Worm (Caenorhabditis elegans) whole organism, L1 larva: ENCODE results near the gene srd-27.
"Not testable (repeated sequence)": the region's sequence is repeated elsewhere in the genome, so short reads cannot be mapped to it uniquely, and the experiment has no call there.

Source experiments
- C16A3.4 ChIP-seq: fragments of 150-350 bp; optimal IDR thresholded peaks from 2 replicates; lab custom pipeline; 2014; ENCODE audit warnings: missing biosample characterization, missing genetic modification characterization
- C34B4.2 ChIP-seq: sonication (generic microtip); optimal IDR thresholded peaks from 2 replicates; lab custom pipeline; 2017; ENCODE audit warnings: mild to moderate bottlenecking, missing genetic modification characterization, missing compliant biosample characterization
- Y116A8C.19 ChIP-seq: sonication (generic microtip); optimal IDR thresholded peaks from 2 replicates; lab custom pipeline; 2016; ENCODE audit warnings: missing compliant biosample characterization, missing genetic modification characterization, borderline replicate concordance
- alr-1 ChIP-seq: fragments of 200-800 bp; sonication (Bioruptor generic); optimal IDR thresholded peaks from 2 replicates; lab custom pipeline; 2018; ENCODE audit warnings: borderline replicate concordance, mild to moderate bottlenecking, missing genetic modification characterization, missing compliant biosample characterization
- aly-2 ChIP-seq: fragments of 150-350 bp; optimal IDR thresholded peaks from 2 replicates; lab custom pipeline; 2014; ENCODE audit warnings: missing biosample characterization, missing genetic modification characterization
- ceh-8 ChIP-seq: fragments of 200-800 bp; sonication (Bioruptor generic); optimal IDR thresholded peaks from 2 replicates; lab custom pipeline; 2018; ENCODE audit warnings: mild to moderate bottlenecking, missing genetic modification characterization, moderate library complexity, missing compliant biosample characterization
- ceh-82 ChIP-seq, 3 experiments: fragments of 150-350 bp in 1 of 3; sonication (generic microtip) in 2 of 3; optimal IDR thresholded peaks; 2 replicates each; lab custom pipeline; 2014 to 2017; ENCODE audit warnings: missing biosample characterization in 3 of 3, missing genetic modification characterization in 3 of 3
- ceh-88 ChIP-seq: fragments of 200-800 bp; sonication (Bioruptor generic); IDR thresholded peaks from 2 replicates; pipeline ENCODE4 v1.3.6; 2022; ENCODE audit warnings: missing genetic modification characterization, missing compliant biosample characterization
- ces-1 ChIP-seq: fragments of 150-350 bp; optimal IDR thresholded peaks from 2 replicates; lab custom pipeline; 2014; ENCODE audit warnings: missing biosample characterization, missing genetic modification reagents, missing genetic modification characterization
- efl-1 ChIP-seq, 4 experiments: fragments of 150-350 bp; optimal IDR thresholded peaks in 3 of 4; peaks in 1 of 4; 1 replicate in 1 of 4; 2 replicates in 3 of 4; lab custom pipeline; 2014; ENCODE audit warnings: missing biosample characterization in 2 of 4, missing genetic modification characterization in 2 of 4, missing genetic modification reagents in 2 of 4
- egl-13 ChIP-seq: sonication (generic microtip); optimal IDR thresholded peaks from 2 replicates; lab custom pipeline; 2016; ENCODE audit warnings: missing genotype, missing genetic modification reagents, missing genetic modification characterization, missing compliant biosample characterization
- elt-3 ChIP-seq, 6 experiments: fragments of 150-350 bp in 1 of 6; sonication (generic microtip); optimal IDR thresholded peaks; 2 replicates each; lab custom pipeline; 2017 to 2018; ENCODE audit warnings: missing biosample characterization in 6 of 6, missing genetic modification characterization in 6 of 6, inconsistent platforms in 1 of 6
- ets-5 ChIP-seq: fragments of 200-800 bp; sonication (Bioruptor generic); IDR thresholded peaks from 2 replicates; pipeline ENCODE4 v1.3.6; 2022; ENCODE audit warnings: missing genetic modification characterization, missing compliant biosample characterization
- fkh-4 ChIP-seq: sonication (generic microtip); optimal IDR thresholded peaks from 2 replicates; lab custom pipeline; 2016; ENCODE audit warnings: missing compliant biosample characterization, missing genetic modification characterization, borderline replicate concordance
- fkh-8 ChIP-seq: sonication (generic microtip); optimal IDR thresholded peaks from 2 replicates; lab custom pipeline; 2016; ENCODE audit warnings: mild to moderate bottlenecking, missing genetic modification characterization, missing compliant biosample characterization
- fos-1 ChIP-seq: fragments of 150-350 bp; optimal IDR thresholded peaks from 2 replicates; lab custom pipeline; 2014; ENCODE audit warnings: missing biosample characterization, missing genetic modification characterization
- grh-1 ChIP-seq: fragments of 200-800 bp; sonication (Bioruptor generic); IDR thresholded peaks from 2 replicates; pipeline ENCODE4 v1.3.6; 2022; ENCODE audit warnings: missing genetic modification reagents, missing genetic modification characterization, missing compliant biosample characterization
- hlh-17 ChIP-seq: fragments of 200-800 bp; sonication (Bioruptor generic); optimal IDR thresholded peaks from 2 replicates; lab custom pipeline; 2018; ENCODE audit warnings: missing genetic modification characterization, mild to moderate bottlenecking, missing compliant biosample characterization, moderate library complexity, borderline replicate concordance
- irx-1 ChIP-seq: sonication (generic microtip); optimal IDR thresholded peaks from 2 replicates; lab custom pipeline; 2016; ENCODE audit warnings: missing genetic modification characterization, missing compliant biosample characterization
- isw-1 ChIP-seq: fragments of 200-800 bp; sonication (Bioruptor generic); IDR thresholded peaks from 2 replicates; pipeline ENCODE4 v1.3.6; 2022; ENCODE audit warnings: missing genetic modification characterization, missing compliant biosample characterization
- lin-13 ChIP-seq: fragments of 150-350 bp; optimal IDR thresholded peaks from 2 replicates; lab custom pipeline; 2014; ENCODE audit warnings: missing biosample characterization, missing genetic modification reagents, missing genetic modification characterization
- lin-15B ChIP-seq: fragments of 150-350 bp; sonication (generic microtip); optimal IDR thresholded peaks from 3 replicates; lab custom pipeline; 2014; ENCODE audit warnings: missing biosample characterization, missing genetic modification characterization
- lin-35 ChIP-seq, 2 experiments: fragments of 150-350 bp; optimal IDR thresholded peaks; 2 replicates each; lab custom pipeline; 2014; ENCODE audit warnings: missing biosample characterization in 2 of 2, missing genetic modification characterization in 2 of 2, missing genetic modification reagents in 2 of 2
- lin-39 ChIP-seq: fragments of 150-350 bp; optimal IDR thresholded peaks from 2 replicates; lab custom pipeline; 2014; ENCODE audit warnings: missing biosample characterization, missing genetic modification reagents, missing genetic modification characterization
- mdl-1 ChIP-seq, 2 experiments: fragments of 150-350 bp; optimal IDR thresholded peaks; 2 replicates each; lab custom pipeline; 2014 to 2017; ENCODE audit warnings: missing biosample characterization in 2 of 2, missing genetic modification characterization in 2 of 2, inconsistent platforms in 1 of 2
- mef-2 ChIP-seq: fragments of 150-350 bp; optimal IDR thresholded peaks from 2 replicates; lab custom pipeline; 2014; ENCODE audit warnings: missing biosample characterization, missing genetic modification characterization
- nhr-11 ChIP-seq: fragments of 150-350 bp; optimal IDR thresholded peaks from 2 replicates; lab custom pipeline; 2014; ENCODE audit warnings: missing biosample characterization, missing genetic modification characterization
- nhr-19 ChIP-seq: fragments of 200-800 bp; sonication (Bioruptor generic); conservative IDR thresholded peaks from 2 replicates; pipeline ENCODE4 v1.3.6; 2022; ENCODE audit warnings: missing genetic modification characterization, missing compliant biosample characterization
- nhr-20 ChIP-seq: sonication (generic microtip); optimal IDR thresholded peaks from 2 replicates; lab custom pipeline; 2016; ENCODE audit warnings: mild to moderate bottlenecking, missing genetic modification characterization, missing compliant biosample characterization
- nhr-237 ChIP-seq: fragments of 150-350 bp; optimal IDR thresholded peaks from 2 replicates; lab custom pipeline; 2014; ENCODE audit warnings: missing biosample characterization, missing genetic modification characterization
- nhr-28 ChIP-seq: fragments of 150-350 bp; optimal IDR thresholded peaks from 2 replicates; lab custom pipeline; 2014; ENCODE audit warnings: missing biosample characterization, missing genetic modification characterization
- nhr-77 ChIP-seq: fragments of 150-350 bp; optimal IDR thresholded peaks from 2 replicates; lab custom pipeline; 2014; ENCODE audit warnings: missing biosample characterization, missing genetic modification characterization
- nhr-85 ChIP-seq: sonication (generic microtip); peaks from one replicate; lab custom pipeline; 2016; ENCODE audit warnings: missing genetic modification characterization, inconsistent platforms, missing compliant biosample characterization
- nhr-90 ChIP-seq: sonication (generic microtip); optimal IDR thresholded peaks from 2 replicates; lab custom pipeline; 2016; ENCODE audit warnings: mild to moderate bottlenecking, missing genetic modification characterization, missing compliant biosample characterization; ENCODE audit not compliant: poor library complexity
- skn-1 ChIP-seq: fragments of 150-350 bp; optimal IDR thresholded peaks from 2 replicates; lab custom pipeline; 2014; ENCODE audit warnings: missing biosample characterization, missing genetic modification characterization
- snpc-4 ChIP-seq: fragments of 150-350 bp; optimal IDR thresholded peaks from 2 replicates; lab custom pipeline; 2014; ENCODE audit warnings: missing biosample characterization, missing genetic modification characterization
- snu-23 ChIP-seq: sonication (generic microtip); optimal IDR thresholded peaks from 2 replicates; lab custom pipeline; 2016; ENCODE audit warnings: missing genetic modification characterization, missing compliant biosample characterization
- sptf-1 ChIP-seq: fragments of 150-350 bp; optimal IDR thresholded peaks from 2 replicates; lab custom pipeline; 2014; ENCODE audit warnings: missing biosample characterization, missing genetic modification characterization
- swsn-7 ChIP-seq: sonication (generic microtip); optimal IDR thresholded peaks from 2 replicates; lab custom pipeline; 2016; ENCODE audit warnings: missing genetic modification characterization, missing compliant biosample characterization
- tlp-1 ChIP-seq: fragments of 150-350 bp; optimal IDR thresholded peaks from 2 replicates; lab custom pipeline; 2014; ENCODE audit warnings: missing biosample characterization, missing genetic modification characterization
- unc-86 ChIP-seq: sonication (generic microtip); optimal IDR thresholded peaks from 2 replicates; lab custom pipeline; 2016; ENCODE audit warnings: missing genetic modification characterization, missing compliant biosample characterization
- unc-98 ChIP-seq: fragments of 200-800 bp; sonication (Bioruptor generic); IDR thresholded peaks from 2 replicates; pipeline ENCODE4 v1.3.6; 2022; ENCODE audit warnings: missing genetic modification characterization, missing compliant biosample characterization
- xbp-1 ChIP-seq: sonication (generic microtip); optimal IDR thresholded peaks from 2 replicates; lab custom pipeline; 2016; ENCODE audit warnings: missing genetic modification characterization, missing compliant biosample characterization
- ztf-11 ChIP-seq, 2 experiments: sonication (generic microtip); optimal IDR thresholded peaks; 2 replicates each; lab custom pipeline; 2016 to 2017; ENCODE audit warnings: missing genetic modification characterization in 2 of 2, missing biosample characterization in 1 of 2, missing compliant biosample characterization in 1 of 2
- ztf-4 ChIP-seq: fragments of 150-350 bp; optimal IDR thresholded peaks from 2 replicates; lab custom pipeline; 2014; ENCODE audit warnings: missing biosample characterization, missing genetic modification characterization

The srd-27 gene

DNA sequence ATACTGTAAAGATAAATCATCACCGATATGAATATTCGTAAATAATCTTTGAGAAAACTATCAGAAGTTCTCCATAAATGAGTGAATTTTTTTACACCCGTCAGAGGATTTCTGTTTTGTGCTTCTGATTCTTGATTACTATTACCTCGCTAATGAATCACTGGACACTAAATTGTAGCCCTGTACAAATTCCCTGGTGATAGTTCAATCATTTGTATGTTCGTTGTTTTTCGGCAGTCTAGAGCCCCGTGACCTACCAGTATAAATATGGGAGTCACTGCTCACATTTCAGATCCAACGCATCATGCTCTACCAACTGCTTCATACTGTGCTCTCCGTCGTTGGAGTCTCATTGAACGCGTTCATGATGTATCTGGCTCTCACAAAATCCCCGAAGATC, at the start of gene srd-27:
Gene srd-27, plus strand, starts transcription at position 301 of the 400 bp plus-strand sequence.
- TF ChIP-seq mdl-1 (tag; optimal IDR thresholded peaks at IDR 0.05; lab: Kevin White, UChicago); grh-1 (GFP tag; lab: Robert Waterston, UW); nhr-20: not testable (repeated sequence)

DNA sequence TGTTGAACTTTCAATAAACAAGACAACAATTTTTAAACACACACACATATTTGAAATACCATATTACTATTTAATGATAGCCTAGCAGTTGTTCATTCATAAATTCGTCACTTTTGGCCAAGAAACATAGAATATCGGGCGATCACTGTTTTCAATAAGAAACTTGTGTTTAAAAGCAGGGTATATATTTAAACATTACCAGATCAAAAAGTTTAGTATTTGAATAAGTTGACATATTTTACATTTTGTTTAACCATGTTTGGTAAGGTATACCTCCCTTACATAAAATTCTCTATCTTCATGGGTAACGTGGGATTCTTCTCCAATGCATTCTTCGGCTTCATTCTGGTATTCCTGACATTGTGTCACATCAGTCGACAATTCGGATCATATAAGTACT, 48.4 kb upstream of the srd-27 start, which contains the start of gene str-8:
Gene str-8, plus strand, starts transcription at position 301 of the 400 bp plus-strand sequence.
- TF ChIP-seq snu-23 (GFP tag; lab: Kevin White, UChicago); nhr-237 (tag; lab: Kevin White, UChicago); mef-2 (tag; lab: Kevin White, UChicago): not testable (repeated sequence)
- TF ChIP-seq, all 84 proteins: peak for 0; not testable (repeated sequence) for 84

DNA sequence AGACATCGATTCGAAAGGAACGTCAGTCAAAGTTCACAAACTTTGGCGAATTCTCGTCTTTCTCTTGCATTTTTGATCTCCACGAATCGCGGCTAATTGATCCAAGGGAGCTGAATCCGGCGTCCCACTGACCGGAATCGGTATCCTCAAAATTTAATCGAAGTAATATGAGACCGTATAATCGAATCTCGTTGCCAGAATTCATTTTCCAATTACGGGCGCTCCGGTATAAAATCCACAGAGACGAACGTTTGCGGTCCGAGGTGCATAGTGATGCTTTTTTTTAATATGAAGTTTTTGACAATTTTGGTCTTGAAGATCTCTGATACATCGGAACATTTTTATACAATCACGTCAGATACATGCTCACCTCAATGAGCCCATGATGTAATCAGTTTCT, 45.5 kb upstream of the srd-27 start:
- TF ChIP-seq Y116A8C.19 (tag; lab: Kevin White, UChicago) (no peak), ceh-8 (GFP tag; lab: Kevin White, UChicago) (no peak), ztf-11 (tag; optimal IDR thresholded peaks at IDR 0.05; lab: Kevin White, UChicago) (no peak), lin-13 (GFP tag; lab: Kevin White, UChicago) (no peak), nhr-85 (tag; lab: Kevin White, UChicago) (no peak), fkh-8 (tag; lab: Kevin White, UChicago) (no peak), fos-1 (tag; lab: Kevin White, UChicago) (no peak), tlp-1 (tag; lab: Kevin White, UChicago) (no peak), ceh-88 (GFP tag; lab: Robert Waterston, UW) (no peak), alr-1 (tag; lab: Kevin White, UChicago) (no peak), skn-1 (no peak), ets-5 (GFP tag; lab: Robert Waterston, UW) (no peak), C16A3.4 (tag; lab: Kevin White, UChicago) (no peak), nhr-28 (tag; lab: Kevin White, UChicago) (no peak), grh-1 (GFP tag; lab: Robert Waterston, UW) (no peak), ceh-82 (tag; optimal IDR thresholded peaks at IDR 0.05; lab: Kevin White, UChicago) (no peak), swsn-7 (tag; lab: Kevin White, UChicago) (no peak), nhr-77 (tag; lab: Kevin White, UChicago) (no peak)
- TF ChIP-seq, all 84 proteins: peak for 0

DNA sequence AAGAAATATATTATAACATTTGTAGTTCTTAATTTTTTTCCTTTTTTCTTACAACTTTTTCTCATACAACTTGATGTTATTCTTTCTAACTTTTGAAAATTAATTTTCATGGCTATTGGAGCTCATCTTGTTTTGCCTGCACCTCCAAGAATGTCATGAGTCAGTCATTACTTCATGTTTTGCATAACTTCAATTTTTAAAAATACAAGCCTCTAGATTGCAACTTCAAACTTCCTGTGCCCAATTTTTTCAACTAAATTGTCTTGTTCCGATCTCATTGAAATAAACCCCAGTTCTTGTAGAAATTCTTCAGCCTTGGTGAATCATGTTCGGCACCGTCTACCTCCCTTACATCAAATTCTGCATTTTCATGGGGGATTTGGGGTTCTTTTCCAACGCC, 44.7 kb upstream of the srd-27 start, which contains the start of gene str-9:
Gene str-9, plus strand, starts transcription at position 301 of the 400 bp plus-strand sequence.
- TF ChIP-seq egl-13 (tag; lab: Kevin White, UChicago) (no peak), lin-15B (no peak), isw-1 (GFP tag; lab: Robert Waterston, UW) (no peak), unc-86 (no peak), lin-39 (tag; lab: Kevin White, UChicago) (no peak), nhr-85 (tag; lab: Kevin White, UChicago) (no peak), elt-3 (tag; optimal IDR thresholded peaks at IDR 0.05; lab: Kevin White, UChicago) (no peak), ces-1 (GFP tag; lab: Kevin White, UChicago) (no peak), aly-2 (tag; lab: Kevin White, UChicago) (no peak), irx-1 (tag; lab: Kevin White, UChicago) (no peak), nhr-19 (no peak), mef-2 (tag; lab: Kevin White, UChicago) (no peak), nhr-90 (no peak)

DNA sequence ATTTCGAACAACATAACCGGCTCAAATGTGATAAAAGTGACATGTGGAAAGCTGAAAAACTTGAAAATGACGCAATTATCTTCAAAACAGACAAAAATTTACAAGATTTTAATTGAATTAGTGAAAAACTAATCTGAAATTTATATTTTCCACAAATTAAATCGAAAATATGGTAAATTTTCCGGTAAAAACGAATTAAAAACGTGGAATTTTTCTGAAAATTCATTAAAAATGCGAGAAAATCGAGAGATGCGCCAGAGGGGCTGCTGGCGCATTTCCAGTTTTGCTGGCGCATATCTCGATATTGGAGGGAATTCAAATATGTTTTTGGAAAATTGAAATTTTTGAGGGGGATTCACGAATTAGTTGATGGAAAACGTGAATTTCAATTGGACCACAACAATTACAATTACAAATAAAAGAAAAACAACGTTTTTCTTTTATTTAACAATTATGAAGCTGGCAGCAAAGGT, 37.0 kb upstream of the srd-27 start, which contains the start of the genes haf-3 and F57A10.2:
Gene haf-3, minus strand, starts transcription at position 51 of the 473 bp plus-strand sequence.
Gene F57A10.2, plus strand, starts transcription at position 454 of the 473 bp plus-strand sequence.
- TF ChIP-seq nhr-11 (tag; lab: Kevin White, UChicago) (peak; percentile 90), lin-35 (GFP tag; optimal IDR thresholded peaks at IDR 0.05; lab: Kevin White, UChicago) (peak; percentile 99), nhr-28 (tag; lab: Kevin White, UChicago) (peak; percentile 39), hlh-17 (GFP tag; lab: Kevin White, UChicago) (no peak), alr-1 (tag; lab: Kevin White, UChicago) (no peak), aly-2 (tag; lab: Kevin White, UChicago) (peak; percentile 87), unc-98 (GFP tag; lab: Robert Waterston, UW) (no peak), egl-13 (tag; lab: Kevin White, UChicago) (peak; percentile 92), snpc-4 (peak; percentile 92), sptf-1 (no peak), efl-1 (optimal IDR thresholded peaks at IDR 0.05; lab: Kevin White, UChicago) (peak; percentile 97 to 99), efl-1 (GFP tag; optimal IDR thresholded peaks at IDR 0.05 in 1 of 2; lab: Kevin White, UChicago) (peak; percentile 99 to 100), ztf-4 (peak; percentile 70), nhr-85 (tag; lab: Kevin White, UChicago) (peak; percentile 98), xbp-1 (tag; lab: Kevin White, UChicago) (peak; percentile 95), fkh-4 (tag; lab: Kevin White, UChicago) (peak; percentile 72), C34B4.2 (tag; lab: Kevin White, UChicago) (peak; percentile 6)
